Worm (Caenorhabditis elegans): ENCODE results near the gene daao-1.

Gene daao-1

DNA sequence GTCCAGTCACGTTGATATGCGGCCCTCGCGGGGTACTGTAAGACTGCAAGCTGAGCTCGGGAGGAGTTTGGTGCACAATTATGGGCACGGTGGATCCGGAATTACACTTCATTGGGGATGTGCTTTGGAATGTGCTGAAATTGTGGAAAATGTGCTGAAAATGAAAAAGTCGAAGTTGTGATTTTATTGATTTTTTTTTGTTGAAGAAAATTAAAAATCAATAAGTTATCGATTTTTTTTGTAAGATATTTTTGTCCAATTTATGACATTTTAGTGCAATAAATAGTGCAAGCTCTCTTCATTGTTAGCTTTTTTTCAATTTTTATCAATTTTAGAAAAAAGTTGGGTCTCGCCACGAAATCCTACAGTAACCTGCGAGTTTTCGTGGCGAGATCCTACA lies 2.9 kb downstream of the daao-1 start:
- TF ChIP-seq elt-3 (tag; optimal IDR thresholded peaks at IDR 0.05), result no peak
- TF ChIP-seq Y55F3AM.14 (GFP tag; optimal IDR thresholded peaks at IDR 0.05), result no peak
- no peak for TF ChIP-seq lin-13 (GFP tag; optimal IDR thresholded peaks at IDR 0.05)
- no peak for TF ChIP-seq ceh-82 (tag; optimal IDR thresholded peaks at IDR 0.05)
- no peak for TF ChIP-seq nhr-25 (tag; optimal IDR thresholded peaks at IDR 0.05)
- TF ChIP-seq nhr-129 (tag; optimal IDR thresholded peaks at IDR 0.05), result no peak
- TF ChIP-seq lin-39 (tag; optimal IDR thresholded peaks at IDR 0.05), result no peak
- TF ChIP-seq sma-9 (GFP tag; optimal IDR thresholded peaks at IDR 0.05), result no peak
- no peak for TF ChIP-seq sma-9 (tag; optimal IDR thresholded peaks at IDR 0.05)
- TF ChIP-seq lsy-2 (tag; optimal IDR thresholded peaks at IDR 0.05), result no peak
- TF ChIP-seq sem-4 (tag; optimal IDR thresholded peaks at IDR 0.05), result no peak
- no peak for TF ChIP-seq C34F6.9 (tag; optimal IDR thresholded peaks at IDR 0.05)
- TF ChIP-seq lin-11 (tag; optimal IDR thresholded peaks at IDR 0.05), result no peak
- TF ChIP-seq snpc-4 (tag; optimal IDR thresholded peaks at IDR 0.05), result no peak
- TF ChIP-seq ceh-16 (tag; optimal IDR thresholded peaks at IDR 0.05), result no peak
- no peak for TF ChIP-seq sma-3 (GFP tag; optimal IDR thresholded peaks at IDR 0.05)

DNA sequence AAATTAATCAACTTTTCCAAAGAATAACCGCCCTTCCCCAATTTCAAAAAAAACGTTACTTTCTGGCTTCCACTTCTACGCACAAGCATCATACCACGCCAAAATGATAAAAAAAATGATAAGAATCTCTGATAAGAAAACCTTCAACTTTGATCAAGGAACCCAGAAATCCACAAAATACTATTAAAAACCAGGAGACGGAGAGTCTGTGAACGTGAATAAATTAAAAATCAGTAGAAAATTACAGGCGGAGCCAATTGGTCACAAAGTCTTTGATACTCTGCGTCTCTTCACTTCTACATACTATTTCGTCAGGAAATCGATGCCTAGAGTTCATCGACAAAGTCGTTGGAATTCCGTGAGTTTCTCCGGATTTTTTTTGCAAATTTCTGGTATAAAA lies 4.6 kb downstream of the daao-1 start, which contains the start of gene smf-3:
Gene smf-3, plus strand, starts transcription at position 259 of the 400 bp plus-strand sequence.
- TF ChIP-seq fos-1 (tag; optimal IDR thresholded peaks at IDR 0.05), result peak; percentile 85
- peak; percentile 53 for TF ChIP-seq crh-2 (tag; optimal IDR thresholded peaks at IDR 0.05)
- no peak for TF ChIP-seq snpc-4 (tag; optimal IDR thresholded peaks at IDR 0.05)
- peak; percentile 15 for TF ChIP-seq gmeb-1 (tag; optimal IDR thresholded peaks at IDR 0.05)
- TF ChIP-seq F13H6.1 (tag; optimal IDR thresholded peaks at IDR 0.05), result peak; percentile 26
- TF ChIP-seq nhr-11 (tag; optimal IDR thresholded peaks at IDR 0.05), result no peak

DNA sequence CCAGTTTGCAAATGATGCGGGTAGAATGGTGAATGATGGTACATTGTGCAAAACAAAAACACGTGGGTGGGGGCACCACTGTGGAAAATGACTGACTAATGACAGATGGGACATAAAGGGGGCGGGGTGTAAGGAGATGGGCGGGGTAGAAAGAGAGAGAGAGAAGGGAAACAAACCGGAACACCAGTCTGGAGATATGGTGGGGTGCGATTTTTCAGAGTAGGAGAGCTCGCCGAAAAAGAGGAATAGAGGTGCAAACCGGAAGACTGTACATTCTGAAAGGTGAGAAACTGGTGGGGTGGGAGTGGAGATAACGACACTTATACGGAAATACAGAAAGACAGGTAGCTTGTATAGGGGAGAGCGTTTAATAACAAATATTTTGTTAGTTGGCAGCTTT lies 14.2 kb downstream of the daao-1 start, which contains the start of gene ngn-1:
Gene ngn-1, minus strand, starts transcription at position 101 of the 400 bp plus-strand sequence.
- no peak for TF ChIP-seq ama-1 (optimal IDR thresholded peaks at IDR 0.05)
- no peak for TF ChIP-seq nhr-25 (tag; optimal IDR thresholded peaks at IDR 0.05)
- no peak for TF ChIP-seq C34F6.9 (tag; optimal IDR thresholded peaks at IDR 0.05)
- TF ChIP-seq nhr-21 (tag; optimal IDR thresholded peaks at IDR 0.05), result no peak
- no peak for TF ChIP-seq nhr-77 (tag; optimal IDR thresholded peaks at IDR 0.05)
- TF ChIP-seq nhr-23 (tag; optimal IDR thresholded peaks at IDR 0.05), result no peak
- no peak for TF ChIP-seq crh-2 (tag; optimal IDR thresholded peaks at IDR 0.05)
- no peak for TF ChIP-seq nhr-129 (tag; optimal IDR thresholded peaks at IDR 0.05)
- no peak for TF ChIP-seq ztf-4 (tag; optimal IDR thresholded peaks at IDR 0.05)
- no peak for TF ChIP-seq ztf-1 (GFP tag; conservative IDR thresholded peaks at IDR 0.05)

DNA sequence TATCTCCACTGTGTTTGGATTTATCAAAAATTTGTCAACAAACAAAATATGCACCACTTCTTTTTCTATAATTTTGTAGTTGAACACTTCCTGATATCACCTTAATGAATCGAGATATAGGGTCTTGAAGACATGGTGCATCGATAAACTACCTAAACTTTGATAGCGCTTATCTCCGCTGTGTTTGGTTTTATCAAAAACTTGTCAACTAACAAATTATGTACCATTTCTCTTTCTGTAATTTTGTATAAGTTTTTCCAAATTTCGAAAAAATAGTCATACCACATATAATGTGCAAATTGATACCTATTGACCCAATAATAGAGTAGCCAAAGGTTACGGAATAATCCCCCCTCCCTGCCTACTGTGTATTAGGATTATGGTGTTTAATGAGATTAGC lies 16.2 kb downstream of the daao-1 start:
- TF ChIP-seq F13H6.1 (tag; optimal IDR thresholded peaks at IDR 0.05) (no peak), unc-62 (GFP tag; optimal IDR thresholded peaks at IDR 0.05) (no peak), nhr-25 (tag; optimal IDR thresholded peaks at IDR 0.05) (no peak), ztf-4 (tag; optimal IDR thresholded peaks at IDR 0.05) (no peak), zag-1 (tag; optimal IDR thresholded peaks at IDR 0.05) (no peak)

DNA sequence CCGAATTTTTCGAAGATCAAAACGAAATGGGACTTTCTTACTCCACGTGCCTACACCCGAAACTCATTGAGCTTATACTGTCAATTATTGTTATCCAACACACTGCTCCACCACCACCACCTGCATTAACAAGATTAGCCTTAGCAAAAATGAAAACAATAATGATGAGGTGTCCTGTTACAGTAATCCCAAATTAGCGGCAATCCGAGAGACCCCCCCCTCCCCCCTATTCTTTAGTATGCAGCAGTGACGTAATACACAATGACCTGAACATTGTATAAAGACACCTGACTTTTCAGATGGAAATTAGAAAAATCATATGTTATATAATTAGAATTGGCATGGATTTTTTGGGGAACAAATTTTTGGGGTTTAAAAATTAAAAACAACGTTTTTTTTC lies 21.0 kb downstream of the daao-1 start:
- TF ChIP-seq alr-1 (tag; optimal IDR thresholded peaks at IDR 0.05), result no peak
- no peak for TF ChIP-seq gmeb-1 (tag; optimal IDR thresholded peaks at IDR 0.05)
- no peak for TF ChIP-seq unc-62 (GFP tag; optimal IDR thresholded peaks at IDR 0.05)
- TF ChIP-seq nhr-237 (tag; optimal IDR thresholded peaks at IDR 0.05), result no peak
- no peak for TF ChIP-seq lin-39 (tag; optimal IDR thresholded peaks at IDR 0.05)
- TF ChIP-seq dmd-4 (tag; optimal IDR thresholded peaks at IDR 0.05), result no peak
- no peak for TF ChIP-seq sma-3 (GFP tag; optimal IDR thresholded peaks at IDR 0.05)
- TF ChIP-seq zag-1 (tag; optimal IDR thresholded peaks at IDR 0.05), result no peak

DNA sequence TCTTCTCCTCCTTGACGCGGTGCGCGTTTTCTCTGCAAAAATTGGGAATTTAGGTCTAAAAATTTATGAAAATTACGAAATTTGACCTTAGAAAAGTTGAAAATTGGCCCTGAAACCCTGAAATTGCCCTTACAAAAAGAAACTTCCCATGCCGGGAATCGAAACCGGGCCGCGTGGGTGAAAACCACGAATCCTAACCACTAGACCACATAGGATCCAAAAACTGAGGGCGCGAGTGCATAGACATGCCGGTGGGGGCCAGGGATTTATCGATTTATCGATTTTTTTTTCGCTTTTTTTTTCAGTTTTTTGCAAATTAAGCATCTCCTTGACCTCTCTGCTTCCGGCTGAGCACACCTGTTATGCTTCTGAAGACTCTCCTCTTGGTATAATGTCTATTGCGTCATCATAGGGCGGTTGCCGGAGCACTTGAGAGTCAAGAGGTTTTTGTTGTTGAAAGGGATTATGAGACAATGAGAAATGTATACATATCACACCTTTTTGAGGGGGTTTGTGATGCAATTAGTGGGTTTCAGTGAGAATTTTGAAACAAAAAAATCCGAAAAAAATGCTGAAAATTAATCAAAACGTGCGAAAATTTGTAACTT lies 25.8 kb downstream of the daao-1 start:
- TF ChIP-seq Y55F3AM.14 (GFP tag; optimal IDR thresholded peaks at IDR 0.05) (no peak), lin-13 (GFP tag; optimal IDR thresholded peaks at IDR 0.05) (peak; percentile 1), ZK546.5 (tag; optimal IDR thresholded peaks at IDR 0.05) (no peak), unc-39 (tag; optimal IDR thresholded peaks at IDR 0.05) (no peak), nhr-237 (tag; optimal IDR thresholded peaks at IDR 0.05) (no peak), lin-11 (tag; optimal IDR thresholded peaks at IDR 0.05) (peak; percentile 22), nhr-6 (tag; optimal IDR thresholded peaks at IDR 0.05) (no peak), peb-1 (tag; optimal IDR thresholded peaks at IDR 0.05) (no peak), unc-55 (GFP tag; optimal IDR thresholded peaks at IDR 0.05) (peak; percentile 33), sma-9 (GFP tag; optimal IDR thresholded peaks at IDR 0.05) (peak; percentile 16), sma-9 (tag; optimal IDR thresholded peaks at IDR 0.05) (no peak), dmd-4 (tag; optimal IDR thresholded peaks at IDR 0.05) (no peak), zag-1 (tag; optimal IDR thresholded peaks at IDR 0.05) (no peak), nhr-21 (tag; optimal IDR thresholded peaks at IDR 0.05) (no peak), fos-1 (tag; optimal IDR thresholded peaks at IDR 0.05) (no peak), blmp-1 (tag; optimal IDR thresholded peaks at IDR 0.05; ENCODE audit: insufficient read depth) (no peak), lsy-2 (tag; optimal IDR thresholded peaks at IDR 0.05) (peak; percentile 41 to 50), egl-27 (tag; optimal IDR thresholded peaks at IDR 0.05) (no peak), sma-3 (GFP tag; optimal IDR thresholded peaks at IDR 0.05) (peak; percentile 23), crh-2 (tag; optimal IDR thresholded peaks at IDR 0.05) (peak; percentile 17), elt-3 (tag; optimal IDR thresholded peaks at IDR 0.05) (no peak), nhr-23 (tag; optimal IDR thresholded peaks at IDR 0.05) (no peak), gmeb-1 (tag; optimal IDR thresholded peaks at IDR 0.05) (peak; percentile 46), nhr-129 (tag; optimal IDR thresholded peaks at IDR 0.05) (peak; percentile 45), C34F6.9 (tag; optimal IDR thresholded peaks at IDR 0.05) (peak; percentile 4), nhr-11 (tag; optimal IDR thresholded peaks at IDR 0.05) (no peak), ztf-11 (tag; optimal IDR thresholded peaks at IDR 0.05) (no peak)

All from whole organism, L2 larva.